Fruit fly (Drosophila melanogaster) whole organism, embryonic: ENCODE results near the gene Grasp65.

Experiments used
- Antp ChIP-seq: fragments of 200-800 bp; sonication (Bioruptor generic); optimal IDR thresholded peaks from 3 replicates; lab custom pipeline; 2016; ENCODE audit warnings: missing biosample characterization, missing genetic modification characterization
- B-H1 ChIP-seq: fragments of 200-800 bp; sonication (Bioruptor generic); IDR thresholded peaks from 3 replicates; pipeline ENCODE4 v1.3.6; 2022; ENCODE audit warnings: missing biosample characterization, missing genetic modification characterization
- B-H2 ChIP-seq: fragments of 200-800 bp; sonication (Bioruptor generic); optimal IDR thresholded peaks from 2 replicates; lab custom pipeline; 2018; ENCODE audit warnings: missing biosample characterization, mild to moderate bottlenecking, missing genetic modification characterization
- CG10366 ChIP-seq: fragments of 200-800 bp; sonication (Bioruptor generic); IDR thresholded peaks from 2 replicates; pipeline ENCODE4 v1.3.6; 2022; ENCODE audit warnings: missing biosample characterization, missing genetic modification characterization
- CG10462 ChIP-seq: fragments of 200-800 bp; sonication (Bioruptor generic); optimal IDR thresholded peaks from 2 replicates; lab custom pipeline; 2016; ENCODE audit warnings: missing biosample characterization, missing genetic modification characterization
- CG13775 ChIP-seq: fragments of 200-800 bp; sonication (Bioruptor generic); optimal IDR thresholded peaks from 3 replicates; lab custom pipeline; 2017; ENCODE audit warnings: missing biosample characterization, mild to moderate bottlenecking, missing genetic modification characterization
- CG1792 ChIP-seq: fragments of 200-800 bp; sonication (Bioruptor generic); optimal IDR thresholded peaks from 2 replicates; lab custom pipeline; 2016; ENCODE audit warnings: missing biosample characterization, missing genetic modification characterization
- CG2678 ChIP-seq: fragments of 200-800 bp; sonication (Bioruptor generic); optimal IDR thresholded peaks from 3 replicates; lab custom pipeline; 2019; ENCODE audit warnings: missing biosample characterization, mild to moderate bottlenecking, missing genetic modification characterization, moderate library complexity
- CG30403 ChIP-seq: fragments of 200-800 bp; sonication (Bioruptor generic); optimal IDR thresholded peaks from 3 replicates; lab custom pipeline; 2016; ENCODE audit warnings: missing biosample characterization, missing genetic modification characterization
- CG3163 ChIP-seq: fragments of 200-800 bp; sonication (Bioruptor generic); optimal IDR thresholded peaks from 3 replicates; lab custom pipeline; 2016; ENCODE audit warnings: missing biosample characterization, missing genetic modification characterization
- CG33557 ChIP-seq: fragments of 200-800 bp; sonication (Bioruptor generic); optimal IDR thresholded peaks from 2 replicates; lab custom pipeline; 2019; ENCODE audit warnings: missing biosample characterization, mild to moderate bottlenecking, missing genetic modification characterization, moderate library complexity
- CG4404 ChIP-seq: fragments of 200-800 bp; sonication (Bioruptor generic); IDR thresholded peaks from 2 replicates; pipeline ENCODE4 v1.3.6; 2022; ENCODE audit warnings: missing biosample characterization, missing genetic modification characterization
- CG6791 ChIP-seq: fragments of 200-800 bp; sonication (Bioruptor generic); IDR thresholded peaks from 3 replicates; pipeline ENCODE4 v1.3.6; 2022; ENCODE audit warnings: missing biosample characterization, missing genetic modification characterization; ENCODE audit not compliant: partially characterized antibody
- CG7987 ChIP-seq: fragments of 200-800 bp; sonication (Bioruptor generic); optimal IDR thresholded peaks from 2 replicates; lab custom pipeline; 2018; ENCODE audit warnings: missing biosample characterization, mild to moderate bottlenecking, missing genetic modification characterization, moderate library complexity
- CG8359 ChIP-seq: fragments of 200-800 bp; sonication (Bioruptor generic); optimal IDR thresholded peaks from 2 replicates; lab custom pipeline; 2017; ENCODE audit warnings: missing biosample characterization, mild to moderate bottlenecking, missing genetic modification characterization, borderline replicate concordance
- CG8924 ChIP-seq: fragments of 200-800 bp; optimal IDR thresholded peaks from 3 replicates; lab custom pipeline; 2019; ENCODE audit warnings: missing biosample characterization, mild to moderate bottlenecking, missing genetic modification characterization, moderate library complexity
- Chrac-16 ChIP-seq: fragments of 200-800 bp; sonication (Bioruptor generic); optimal IDR thresholded peaks from 3 replicates; lab custom pipeline; 2016; ENCODE audit warnings: missing biosample characterization, missing genetic modification characterization
- D ChIP-seq, 2 experiments: fragments of 200-800 bp in 1 of 2; fragments of >200 bp in 1 of 2; sonication (Bioruptor generic) in 1 of 2; optimal IDR thresholded peaks; 2 replicates in 1 of 2; 3 replicates in 1 of 2; lab custom pipeline; 2017; ENCODE audit warnings: mild to moderate bottlenecking in 1 of 2, missing biosample characterization in 1 of 2, missing genetic modification characterization in 1 of 2, missing genetic modification reagents in 1 of 2
- Dad ChIP-seq: fragments of 200-800 bp; sonication (Bioruptor generic); optimal IDR thresholded peaks from 3 replicates; lab custom pipeline; 2016; ENCODE audit warnings: missing biosample characterization, missing genetic modification characterization
- Dp ChIP-seq: fragments of 200-800 bp; sonication (Bioruptor generic); optimal IDR thresholded peaks from 2 replicates; lab custom pipeline; 2018; ENCODE audit warnings: missing biosample characterization, mild to moderate bottlenecking, missing genetic modification characterization, moderate library complexity
- Drgx ChIP-seq: fragments of 200-800 bp; sonication (Bioruptor generic); IDR thresholded peaks from 2 replicates; pipeline ENCODE4 v1.3.6; 2022; ENCODE audit warnings: missing biosample characterization, missing genetic modification characterization
- HmgZ ChIP-seq: fragments of 200-800 bp; sonication (Bioruptor generic); optimal IDR thresholded peaks from 2 replicates; lab custom pipeline; 2018; ENCODE audit warnings: missing biosample characterization, mild to moderate bottlenecking, missing genetic modification characterization
- Hsf ChIP-seq: fragments of 200-800 bp; sonication (Bioruptor generic); optimal IDR thresholded peaks from 3 replicates; lab custom pipeline; 2016; ENCODE audit warnings: missing biosample characterization, missing genetic modification characterization
- Lim3 ChIP-seq: fragments of 200-800 bp; sonication (Bioruptor generic); IDR thresholded peaks from 2 replicates; pipeline ENCODE4 v1.3.6; 2022; ENCODE audit warnings: missing biosample characterization, missing genetic modification characterization
- Med ChIP-seq: fragments of 200-800 bp; sonication (Bioruptor generic); peaks from one replicate; lab custom pipeline; 2016; ENCODE audit warnings: missing biosample characterization, missing genetic modification characterization, mild to moderate bottlenecking, inconsistent platforms, moderate library complexity
- Opbp ChIP-seq: fragments of 200-800 bp; sonication (Bioruptor generic); IDR thresholded peaks from 3 replicates; pipeline ENCODE4 v1.3.6; 2022; ENCODE audit warnings: missing biosample characterization, missing genetic modification characterization; ENCODE audit not compliant: partially characterized antibody
- Side ChIP-seq: fragments of 200-800 bp; sonication (Bioruptor generic); optimal IDR thresholded peaks from 2 replicates; lab custom pipeline; 2016; ENCODE audit warnings: missing biosample characterization, missing genetic modification characterization
- bab2 ChIP-seq: fragments of 200-800 bp; sonication (Bioruptor generic); optimal IDR thresholded peaks from 2 replicates; lab custom pipeline; 2016; ENCODE audit warnings: missing biosample characterization, missing genetic modification characterization
- cg ChIP-seq: fragments of 200-800 bp; sonication (Bioruptor generic); optimal IDR thresholded peaks from 3 replicates; lab custom pipeline; 2019; ENCODE audit warnings: missing biosample characterization, mild to moderate bottlenecking, missing genetic modification characterization, moderate library complexity
- ci ChIP-seq: fragments of 200-800 bp; sonication (Bioruptor generic); IDR thresholded peaks from 3 replicates; pipeline ENCODE4 v1.3.6; 2022; ENCODE audit warnings: missing biosample characterization, missing genetic modification characterization
- crc ChIP-seq: fragments of 200-800 bp; sonication (Bioruptor generic); optimal IDR thresholded peaks from 2 replicates; lab custom pipeline; 2016; ENCODE audit warnings: missing biosample characterization, missing genetic modification characterization
- crp ChIP-seq, 2 experiments: fragments of 200-800 bp; sonication (Bioruptor generic); optimal IDR thresholded peaks; 2 replicates in 1 of 2; 3 replicates in 1 of 2; lab custom pipeline; 2017; ENCODE audit warnings: missing biosample characterization in 2 of 2, missing genetic modification characterization in 2 of 2, mild to moderate bottlenecking in 1 of 2, moderate library complexity in 1 of 2
- dmrt11E ChIP-seq: fragments of 200-800 bp; sonication (Bioruptor generic); optimal IDR thresholded peaks from 3 replicates; lab custom pipeline; 2018; ENCODE audit warnings: missing biosample characterization, mild to moderate bottlenecking, missing genetic modification characterization, moderate library complexity
- dysf ChIP-seq: fragments of 200-800 bp; sonication (Bioruptor generic); IDR thresholded peaks from 3 replicates; pipeline ENCODE4 v1.3.6; 2022; ENCODE audit warnings: missing biosample characterization, missing genetic modification characterization
- ewg ChIP-seq: fragments of 200-800 bp; sonication (Bioruptor generic); optimal IDR thresholded peaks from 3 replicates; lab custom pipeline; 2017; ENCODE audit warnings: mild to moderate bottlenecking, missing biosample characterization, missing genetic modification reagents, missing genetic modification characterization
- fd96Cb ChIP-seq: fragments of 200-800 bp; sonication (Bioruptor generic); optimal IDR thresholded peaks from 2 replicates; lab custom pipeline; 2018; ENCODE audit warnings: missing biosample characterization, mild to moderate bottlenecking, missing genetic modification characterization, moderate library complexity
- grn ChIP-seq: fragments of 200-800 bp; sonication (Bioruptor generic); optimal IDR thresholded peaks from 3 replicates; lab custom pipeline; 2017; ENCODE audit warnings: missing biosample characterization, missing genetic modification characterization
- ham ChIP-seq: fragments of 200-800 bp; sonication (Bioruptor generic); IDR thresholded peaks from 2 replicates; pipeline ENCODE4 v1.3.6; 2022; ENCODE audit warnings: missing biosample characterization, missing genetic modification characterization
- lilli ChIP-seq: fragments of 200-800 bp; sonication (Bioruptor generic); optimal IDR thresholded peaks from 3 replicates; lab custom pipeline; 2016; ENCODE audit warnings: missing biosample characterization, missing genetic modification characterization
- nau ChIP-seq: fragments of 200-800 bp; sonication (Bioruptor generic); optimal IDR thresholded peaks from 3 replicates; lab custom pipeline; 2017; ENCODE audit warnings: missing biosample characterization, mild to moderate bottlenecking, missing genetic modification characterization, missing genetic modification reagents
- ro ChIP-seq: fragments of 200-800 bp; sonication (Bioruptor generic); IDR thresholded peaks from 2 replicates; pipeline ENCODE4 v1.3.6; 2022; ENCODE audit warnings: missing biosample characterization, missing genetic modification characterization
- row ChIP-seq: fragments of 200-800 bp; sonication (Bioruptor generic); IDR thresholded peaks from 3 replicates; pipeline ENCODE4 v1.3.6; 2022; ENCODE audit warnings: missing biosample characterization, missing genetic modification characterization
- seq ChIP-seq: fragments of 200-800 bp; sonication (Bioruptor generic); IDR thresholded peaks from 2 replicates; pipeline ENCODE4 v1.3.6; 2022; ENCODE audit warnings: missing biosample characterization, missing genetic modification characterization
- shn ChIP-seq: fragments of 200-800 bp; sonication (Bioruptor generic); optimal IDR thresholded peaks from 3 replicates; lab custom pipeline; 2016; ENCODE audit warnings: missing biosample characterization, missing genetic modification characterization
- ttk ChIP-seq: fragments of 200-800 bp; sonication (Bioruptor generic); IDR thresholded peaks from 2 replicates; pipeline ENCODE4 v2.1.2; 2022; ENCODE audit warnings: missing biosample characterization, missing genetic modification characterization
- wdn ChIP-seq: fragments of 200-800 bp; sonication (Bioruptor generic); IDR thresholded peaks from 2 replicates; pipeline ENCODE4 v1.3.6; 2022; ENCODE audit warnings: missing biosample characterization, missing genetic modification characterization

Gene Grasp65

dm6 chr3L:19922833-19923745 is 1.7 kb upstream of the Grasp65 start, which contains the start of gene Pfdn6 (continued):
- TF ChIP-seq dysf (GFP tag; lab: Robert Waterston, UW) (peak; percentile 91), CG10366 (GFP tag; lab: Robert Waterston, UW) (peak; percentile 82), Lim3 (no peak), Side (no peak), CG8359 (GFP tag; lab: Kevin White, UChicago) (no peak), CG8924 (peak; percentile 81)

dm6 chr3L:19928435-19929011 is 3.8 kb downstream of the Grasp65 start, which contains the start of the genes CG8004 and RhoGDI:
Gene CG8004, minus strand, starts transcription at chr3L:19928508.
Gene RhoGDI, plus strand, starts transcription at chr3L:19928743.
- TF ChIP-seq CG2678 (tag; lab: Kevin White, UChicago) (peak; percentile 64), ro (GFP tag; lab: Robert Waterston, UW) (no peak), Antp (GFP tag; lab: Kevin White, UChicago) (peak; percentile 61), Hsf (GFP tag; lab: Kevin White, UChicago) (peak; percentile 80), B-H2 (GFP tag; lab: Kevin White, UChicago) (peak; percentile 73), crp (GFP tag; optimal IDR thresholded peaks at IDR 0.05; lab: Kevin White, UChicago) (peak; percentile 74 to 94), ham (no peak), cg (GFP tag; lab: Kevin White, UChicago) (no peak), dmrt11E (tag; lab: Kevin White, UChicago) (peak; percentile 52), shn (GFP tag; lab: Kevin White, UChicago) (peak; percentile 63), Dp (GFP tag; lab: Kevin White, UChicago) (peak; percentile 27), Opbp (GFP tag; lab: Robert Waterston, UW) (no peak), ewg (no peak), ttk (GFP tag; lab: Robert Waterston, UW) (0 out of 2 replicates have a peak, but pooled peaks have one; percentile 43), CG4404 (GFP tag; lab: Robert Waterston, UW) (no peak), CG30403 (GFP tag; lab: Kevin White, UChicago) (peak; percentile 77), Dad (GFP tag; lab: Kevin White, UChicago) (peak; percentile 67), row (GFP tag; lab: Robert Waterston, UW) (peak; percentile 81), D (optimal IDR thresholded peaks at IDR 0.05; lab: Kevin White, UChicago) (no peak), D (GFP tag; optimal IDR thresholded peaks at IDR 0.05; lab: Kevin White, UChicago) (no peak), CG7987 (GFP tag; lab: Kevin White, UChicago) (no peak), CG1792 (GFP tag; lab: Kevin White, UChicago) (peak; percentile 42), CG13775 (GFP tag; lab: Kevin White, UChicago) (peak; percentile 55), CG6791 (GFP tag; lab: Robert Waterston, UW) (peak; percentile 41; the same call in 1 of the 3 replicates), CG33557 (no peak), seq (no peak), grn (no peak), nau (GFP tag; lab: Kevin White, UChicago) (no peak), CG3163 (GFP tag; lab: Kevin White, UChicago) (peak; percentile 11), Drgx (GFP tag; lab: Robert Waterston, UW) (0 out of 2 replicates have a peak, but pooled peaks have one; percentile 12), Med (GFP tag; lab: Kevin White, UChicago) (peak; percentile 96), ci (GFP tag; lab: Robert Waterston, UW) (peak; percentile 67; the same call in 2 of the 3 replicates), B-H1 (GFP tag; lab: Robert Waterston, UW) (peak; percentile 23; the same call in 1 of the 3 replicates), wdn (GFP tag; lab: Robert Waterston, UW) (peak; percentile 46; the same call in 1 of the 2 replicates), fd96Cb (tag; lab: Kevin White, UChicago) (peak; percentile 53), bab2 (GFP tag; lab: Kevin White, UChicago) (peak; percentile 73), Chrac-16 (GFP tag; lab: Kevin White, UChicago) (peak; percentile 66), crc (peak; percentile 55), HmgZ (tag; lab: Kevin White, UChicago) (peak; percentile 75), CG10462 (peak; percentile 28), lilli (peak; percentile 86)
